Fruit fly (Drosophila melanogaster): ENCODE measurements around the gene CG46412.

DNA sequence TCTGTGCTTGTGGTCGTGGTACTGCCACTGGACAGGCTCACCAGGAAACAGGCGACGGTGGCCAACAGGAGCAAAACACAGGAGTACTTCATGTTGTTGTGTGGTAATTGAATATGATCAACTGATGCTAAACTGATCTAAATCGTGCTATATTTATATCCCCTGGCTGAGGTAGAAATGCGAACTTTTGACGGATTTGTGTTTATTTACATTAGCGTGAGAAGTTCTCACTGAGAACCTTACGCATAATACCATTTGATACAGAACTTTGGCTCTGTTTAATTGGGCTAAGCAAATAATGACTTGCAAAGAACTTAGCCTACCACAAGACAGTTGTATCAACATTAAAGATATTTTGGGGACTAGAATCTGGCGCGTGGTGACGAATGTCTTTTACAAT, 27.3 kb upstream of the CG46412 start, which contains the start of gene CG33268:
- TF ChIP-seq Hr78 (GFP tag; optimal IDR thresholded peaks at IDR 0.05) = no peak
- TF ChIP-seq OdsH (GFP tag; optimal IDR thresholded peaks at IDR 0.05) = no peak
- no peak for TF ChIP-seq foxo (GFP tag; optimal IDR thresholded peaks at IDR 0.05)
- no peak for TF ChIP-seq usp (GFP tag; optimal IDR thresholded peaks at IDR 0.05)
